Fruit fly (Drosophila melanogaster): ENCODE measurements around the gene CG5521.

DNA sequence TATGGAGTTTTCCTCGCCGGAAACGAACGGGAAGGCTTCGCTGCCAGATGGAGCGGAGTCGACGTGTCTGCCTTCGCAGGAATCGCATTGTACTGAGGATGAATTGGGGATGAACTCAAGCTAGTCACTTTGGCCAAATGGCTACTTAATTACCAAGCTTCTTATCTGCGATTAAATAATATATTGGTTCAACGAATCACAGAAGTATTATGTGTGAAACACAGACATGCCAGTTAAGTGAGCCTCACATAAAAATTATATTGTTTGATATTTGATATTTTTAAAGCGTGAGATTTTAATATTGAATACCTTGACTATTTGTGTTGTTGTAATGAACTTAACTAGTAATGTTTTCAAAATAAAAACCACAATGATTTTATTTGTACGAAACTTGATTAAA, 345 bp upstream of the CG5521 start, which contains the start of gene Gr97a:
- TF ChIP-seq EcR (GFP tag; optimal IDR thresholded peaks at IDR 0.05) (no peak), usp (GFP tag; optimal IDR thresholded peaks at IDR 0.05) (no peak), pan (optimal IDR thresholded peaks at IDR 0.05) (no peak), Dll (optimal IDR thresholded peaks at IDR 0.05) (no peak), psq (optimal IDR thresholded peaks at IDR 0.05) (no peak), CG8478 (optimal IDR thresholded peaks at IDR 0.05) (no peak)
